Fruit fly (Drosophila melanogaster): ENCODE results near the gene CG2233.

The CG2233 gene

dm6 chrX:8060148-8060920 lies 23.0 kb upstream of the CG2233 start (continued):
- TF ChIP-seq Blimp-1 (GFP tag; optimal IDR thresholded peaks at IDR 0.05) (no peak), D19A (tag; optimal IDR thresholded peaks at IDR 0.05) (peak; percentile 31), Med (GFP tag) (peak; percentile 68), fd102C (GFP tag; optimal IDR thresholded peaks at IDR 0.05) (no peak), CG12659 (GFP tag; optimal IDR thresholded peaks at IDR 0.05) (peak; percentile 28), lab (GFP tag; optimal IDR thresholded peaks at IDR 0.05) (no peak), D (optimal IDR thresholded peaks at IDR 0.05) (no peak), D (GFP tag; optimal IDR thresholded peaks at IDR 0.05) (peak; percentile 3), CG12744 (GFP tag; optimal IDR thresholded peaks at IDR 0.05) (no peak), kni (GFP tag; optimal IDR thresholded peaks at IDR 0.05) (no peak), CG32532 (GFP tag; IDR thresholded peaks at IDR 0.05) (no peak), CG8924 (tag; optimal IDR thresholded peaks at IDR 0.05) (peak; percentile 56), CG32767 (GFP tag; IDR thresholded peaks at IDR 0.05) (no peak), chm (GFP tag; IDR thresholded peaks at IDR 0.05) (no peak), unc-4 (GFP tag; IDR thresholded peaks at IDR 0.05; ENCODE audit: partially characterized antibody) (0 out of 2 replicates have a peak, but pooled peaks have one; percentile 24)

dm6 chrX:8059629-8060028 lies 22.3 kb upstream of the CG2233 start:
- TF ChIP-seq CG34422 (GFP tag; IDR thresholded peaks at IDR 0.05) (peak; percentile 17; the same call in 1 of the 3 replicates), Sin3A (optimal IDR thresholded peaks at IDR 0.05) (no peak), nerfin-1 (tag; optimal IDR thresholded peaks at IDR 0.05) (peak; percentile 20), CG11247 (GFP tag; IDR thresholded peaks at IDR 0.05) (no peak), CG10959 (GFP tag; IDR thresholded peaks at IDR 0.05) (no peak), Scr (GFP tag; IDR thresholded peaks at IDR 0.05; ENCODE audit: partially characterized antibody) (no peak), dysf (GFP tag; IDR thresholded peaks at IDR 0.05) (no peak), CG15514 (GFP tag; optimal IDR thresholded peaks at IDR 0.05) (no peak), sr (GFP tag; IDR thresholded peaks at IDR 0.05) (peak; percentile 26; the same call in 1 of the 3 replicates), CG2199 (GFP tag; IDR thresholded peaks at IDR 0.05) (0 out of 3 replicates have a peak, but pooled peaks have one; percentile 13)

dm6 chrX:8058446-8058900 lies 21.2 kb upstream of the CG2233 start:
- TF ChIP-seq CG12391 (tag; optimal IDR thresholded peaks at IDR 0.05) (peak; percentile 2), Optix (GFP tag; IDR thresholded peaks at IDR 0.05) (no peak), CG17802 (tag; optimal IDR thresholded peaks at IDR 0.05) (no peak), CG10366 (GFP tag; IDR thresholded peaks at IDR 0.05) (no peak), TFAM (GFP tag; optimal IDR thresholded peaks at IDR 0.05) (no peak), vnd (GFP tag; IDR thresholded peaks at IDR 0.05; ENCODE audit: partially characterized antibody) (no peak), grau (tag; optimal IDR thresholded peaks at IDR 0.05) (no peak), croc (GFP tag; conservative IDR thresholded peaks at IDR 0.05) (no peak), hbn (GFP tag; IDR thresholded peaks at IDR 0.05; ENCODE audit: partially characterized antibody) (0 out of 2 replicates have a peak, but pooled peaks have one; percentile 20), CG10209 (GFP tag; optimal IDR thresholded peaks at IDR 0.05) (no peak), ci (GFP tag; IDR thresholded peaks at IDR 0.05) (peak; percentile 67; the same call in 2 of the 3 replicates), D19A (tag; optimal IDR thresholded peaks at IDR 0.05) (peak; percentile 35), shn (GFP tag; optimal IDR thresholded peaks at IDR 0.05) (no peak), her (GFP tag; optimal IDR thresholded peaks at IDR 0.05) (no peak), CG14050 (GFP tag; IDR thresholded peaks at IDR 0.05) (no peak), Dek (tag; optimal IDR thresholded peaks at IDR 0.05) (no peak), lilli (GFP tag; optimal IDR thresholded peaks at IDR 0.05) (no peak), CG13287 (GFP tag; IDR thresholded peaks at IDR 0.05; ENCODE audit: partially characterized antibody) (peak; percentile 35), CG1647 (GFP tag; optimal IDR thresholded peaks at IDR 0.05) (no peak), gce (GFP tag; IDR thresholded peaks at IDR 0.05) (no peak), B-H2 (GFP tag; optimal IDR thresholded peaks at IDR 0.05) (no peak), cad (GFP tag; optimal IDR thresholded peaks at IDR 0.05) (peak; percentile 22), Atf-2 (GFP tag; optimal IDR thresholded peaks at IDR 0.05) (no peak), Asciz (GFP tag; optimal IDR thresholded peaks at IDR 0.05) (no peak)

All from whole organism, embryonic.